Worm (Caenorhabditis elegans): ENCODE measurements around the gene col-130.

DNA sequence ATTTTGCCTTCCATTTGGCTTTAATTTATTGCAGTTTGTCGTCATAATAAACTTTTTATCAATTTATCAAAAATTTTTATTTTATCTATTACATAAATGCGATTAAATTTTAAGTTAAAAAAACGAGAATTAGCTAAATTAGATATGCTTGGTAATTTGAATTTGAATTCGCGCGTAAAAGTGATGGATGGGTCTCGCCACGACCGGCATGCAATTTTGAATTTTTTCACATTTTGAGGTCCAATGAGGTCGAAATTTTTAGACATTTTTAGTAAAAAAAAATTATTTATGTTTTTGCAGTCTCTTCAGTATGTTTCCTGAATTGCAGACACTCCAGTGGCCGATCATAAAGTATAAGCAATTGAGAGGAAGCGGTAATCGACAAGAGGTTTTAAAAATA is 19.7 kb downstream of the col-130 start, which contains the start of gene dsb-1:
- no peak for TF ChIP-seq zag-1 (tag; optimal IDR thresholded peaks at IDR 0.05)
- no peak for TF ChIP-seq sox-4 (tag; optimal IDR thresholded peaks at IDR 0.05)
- no peak for TF ChIP-seq snpc-4 (tag; optimal IDR thresholded peaks at IDR 0.05)
- TF ChIP-seq hpl-2 (GFP tag; optimal IDR thresholded peaks at IDR 0.05) = no peak
- no peak for TF ChIP-seq nhr-12 (tag; optimal IDR thresholded peaks at IDR 0.05)
- no peak for TF ChIP-seq egl-27 (tag; optimal IDR thresholded peaks at IDR 0.05)
- TF ChIP-seq unc-130 (tag; optimal IDR thresholded peaks at IDR 0.05) = no peak
- TF ChIP-seq pax-3 (tag; optimal IDR thresholded peaks at IDR 0.05) = no peak
- TF ChIP-seq elt-3 (tag; optimal IDR thresholded peaks at IDR 0.05) = no peak
- no peak for TF ChIP-seq nhr-11 (tag; optimal IDR thresholded peaks at IDR 0.05)
- no peak for TF ChIP-seq nhr-76 (tag; optimal IDR thresholded peaks at IDR 0.05)
- no peak for TF ChIP-seq ztf-11 (tag; optimal IDR thresholded peaks at IDR 0.05)

All from whole organism, L1 larva.